Worm (Caenorhabditis elegans) whole organism, L3 larva: Measurements from ENCODE around the gene let-765.
A peak's percentile ranks its signal among the peaks of the same experiment; 100 is the strongest.

Source experiments
- R02D3.7 ChIP-seq: fragments of 150-350 bp; optimal IDR thresholded peaks from 2 replicates; lab custom pipeline; 2014; ENCODE audit warnings: missing biosample characterization, missing genetic modification characterization
- ZK546.5 ChIP-seq: sonication (generic microtip); optimal IDR thresholded peaks from 2 replicates; lab custom pipeline; 2017; ENCODE audit warnings: missing biosample characterization, missing genetic modification characterization
- aly-2 ChIP-seq: fragments of 150-350 bp; optimal IDR thresholded peaks from 2 replicates; lab custom pipeline; 2014; ENCODE audit warnings: missing biosample characterization, missing genetic modification characterization
- ama-1 ChIP-seq: fragments of 150-350 bp; optimal IDR thresholded peaks from 2 replicates; lab custom pipeline; 2018
- ceh-16 ChIP-seq: sonication (generic microtip); optimal IDR thresholded peaks from 2 replicates; lab custom pipeline; 2017; ENCODE audit warnings: missing biosample characterization, missing genetic modification characterization
- ceh-82 ChIP-seq: fragments of 150-350 bp; optimal IDR thresholded peaks from 2 replicates; lab custom pipeline; 2014; ENCODE audit warnings: missing biosample characterization, missing genetic modification characterization
- ceh-9 ChIP-seq: sonication (generic microtip); optimal IDR thresholded peaks from 2 replicates; lab custom pipeline; 2018; ENCODE audit warnings: missing biosample characterization, missing genetic modification characterization
- egl-27 ChIP-seq: sonication (generic microtip); optimal IDR thresholded peaks from 4 replicates; lab custom pipeline; 2017; ENCODE audit warnings: missing biosample characterization, missing genetic modification reagents, missing genetic modification characterization
- egl-5 ChIP-seq: fragments of 150-350 bp; optimal IDR thresholded peaks from 2 replicates; lab custom pipeline; 2017; ENCODE audit warnings: missing biosample characterization, missing genetic modification reagents, missing genetic modification characterization, inconsistent platforms
- elt-1 ChIP-seq: fragments of 150-350 bp; optimal IDR thresholded peaks from 2 replicates; lab custom pipeline; 2014; ENCODE audit warnings: missing biosample characterization, missing genetic modification characterization
- elt-2 ChIP-seq: sonication (generic microtip); optimal IDR thresholded peaks from 2 replicates; lab custom pipeline; 2016; ENCODE audit warnings: missing genetic modification reagents, mild to moderate bottlenecking, missing genetic modification characterization, missing compliant biosample characterization
- elt-3 ChIP-seq, 3 experiments: fragments of 150-350 bp in 1 of 3; sonication (generic microtip) in 2 of 3; optimal IDR thresholded peaks; 2 replicates in 2 of 3; 4 replicates in 1 of 3; lab custom pipeline; 2014 to 2017; ENCODE audit warnings: missing biosample characterization in 3 of 3, missing genetic modification characterization in 3 of 3
- fkh-10 ChIP-seq: sonication (generic microtip); optimal IDR thresholded peaks from 2 replicates; lab custom pipeline; 2017; ENCODE audit warnings: missing biosample characterization, missing genetic modification reagents, missing genetic modification characterization
- fkh-2 ChIP-seq: fragments of 150-350 bp; optimal IDR thresholded peaks from 2 replicates; lab custom pipeline; 2014; ENCODE audit warnings: missing biosample characterization, missing genetic modification reagents, missing genetic modification characterization
- fos-1 ChIP-seq: fragments of 150-350 bp; optimal IDR thresholded peaks from 2 replicates; lab custom pipeline; 2014; ENCODE audit warnings: missing biosample characterization, missing genetic modification characterization
- hmg-11 ChIP-seq: sonication (generic microtip); optimal IDR thresholded peaks from 2 replicates; lab custom pipeline; 2016; ENCODE audit warnings: missing genetic modification characterization, missing compliant biosample characterization
- jun-1 ChIP-seq: fragments of 150-350 bp; optimal IDR thresholded peaks from 2 replicates; lab custom pipeline; 2014; ENCODE audit warnings: missing biosample characterization, missing genetic modification reagents, missing genetic modification characterization
- lin-39 ChIP-seq: fragments of 150-350 bp; optimal IDR thresholded peaks from 2 replicates; lab custom pipeline; 2018; ENCODE audit warnings: missing biosample characterization, missing genetic modification reagents, missing genetic modification characterization
- mdl-1 ChIP-seq: fragments of 150-350 bp; optimal IDR thresholded peaks from 2 replicates; lab custom pipeline; 2014; ENCODE audit warnings: missing biosample characterization, missing genetic modification characterization
- nfya-1 ChIP-seq: sonication (generic microtip); optimal IDR thresholded peaks from 2 replicates; lab custom pipeline; 2017; ENCODE audit warnings: missing genetic modification characterization, mild to moderate bottlenecking, missing compliant biosample characterization, antibody characterized with exemption, moderate library complexity; ENCODE audit not compliant: insufficient read depth
- nhr-11 ChIP-seq: fragments of 150-350 bp; optimal IDR thresholded peaks from 2 replicates; lab custom pipeline; 2014; ENCODE audit warnings: missing biosample characterization, missing genetic modification characterization
- nhr-23 ChIP-seq: fragments of 150-350 bp; optimal IDR thresholded peaks from 2 replicates; lab custom pipeline; 2014; ENCODE audit warnings: missing biosample characterization, missing genetic modification reagents, missing genetic modification characterization
- nhr-237 ChIP-seq: fragments of 150-350 bp; optimal IDR thresholded peaks from 2 replicates; lab custom pipeline; 2014; ENCODE audit warnings: missing biosample characterization, missing genetic modification characterization
- nhr-25 ChIP-seq: sonication (generic microtip); optimal IDR thresholded peaks from 2 replicates; lab custom pipeline; 2017; ENCODE audit warnings: missing biosample characterization, missing genetic modification characterization
- nhr-43 ChIP-seq: sonication (generic microtip); optimal IDR thresholded peaks from 2 replicates; lab custom pipeline; 2016; ENCODE audit warnings: mild to moderate bottlenecking, missing genetic modification characterization, missing compliant biosample characterization; ENCODE audit not compliant: poor library complexity, severe bottlenecking
- nhr-67 ChIP-seq: fragments of 150-350 bp; optimal IDR thresholded peaks from 2 replicates; lab custom pipeline; 2014; ENCODE audit warnings: missing biosample characterization, missing genetic modification characterization
- nhr-77 ChIP-seq: fragments of 150-350 bp; optimal IDR thresholded peaks from 2 replicates; lab custom pipeline; 2014; ENCODE audit warnings: missing biosample characterization, missing genetic modification characterization
- pha-4 ChIP-seq: fragments of 150-350 bp; optimal IDR thresholded peaks from 2 replicates; lab custom pipeline; 2014; ENCODE audit warnings: missing biosample characterization, missing genetic modification reagents, missing genetic modification characterization
- sea-2 ChIP-seq: fragments of 150-350 bp; sonication (generic microtip); optimal IDR thresholded peaks from 4 replicates; lab custom pipeline; 2014; ENCODE audit warnings: missing biosample characterization, missing genetic modification reagents, missing genetic modification characterization
- skn-1 ChIP-seq: fragments of 150-350 bp; optimal IDR thresholded peaks from 2 replicates; lab custom pipeline; 2014; ENCODE audit warnings: missing biosample characterization, missing genetic modification characterization
- tbx-2 ChIP-seq: sonication (generic microtip); optimal IDR thresholded peaks from 2 replicates; lab custom pipeline; 2016; ENCODE audit warnings: mild to moderate bottlenecking, missing genetic modification characterization, missing compliant biosample characterization
- unc-39 ChIP-seq: sonication (generic microtip); optimal IDR thresholded peaks from 4 replicates; lab custom pipeline; 2017; ENCODE audit warnings: missing biosample characterization, missing genetic modification characterization
- zag-1 ChIP-seq: fragments of 150-350 bp; optimal IDR thresholded peaks from 2 replicates; lab custom pipeline; 2014; ENCODE audit warnings: missing biosample characterization, missing genetic modification characterization
- ztf-11 ChIP-seq: fragments of 150-350 bp; optimal IDR thresholded peaks from 2 replicates; lab custom pipeline; 2014; ENCODE audit warnings: missing biosample characterization, missing genetic modification characterization

let-765 gene

ce11 chrIII:6589499-6589898 lies 11.5 kb downstream of the let-765 start:
- TF ChIP-seq tbx-2 (tag; lab: Kevin White, UChicago) = no peak
- TF ChIP-seq fkh-10 (GFP tag; lab: Kevin White, UChicago) = no peak
- TF ChIP-seq elt-3 (tag; optimal IDR thresholded peaks at IDR 0.05; lab: Kevin White, UChicago) = no peak
- no peak for TF ChIP-seq sea-2 (GFP tag; lab: Kevin White, UChicago)
- no peak for TF ChIP-seq nhr-67
- no peak for TF ChIP-seq hmg-11 (tag; lab: Kevin White, UChicago)
- TF ChIP-seq nhr-11 (tag; lab: Kevin White, UChicago) = no peak
- no peak for TF ChIP-seq egl-27 (tag; lab: Kevin White, UChicago)
- no peak for TF ChIP-seq ztf-11 (tag; lab: Kevin White, UChicago)
- TF ChIP-seq mdl-1 (tag; lab: Kevin White, UChicago) = no peak
- TF ChIP-seq fkh-2 = no peak
- no peak for TF ChIP-seq fos-1 (tag; lab: Kevin White, UChicago)

DNA sequence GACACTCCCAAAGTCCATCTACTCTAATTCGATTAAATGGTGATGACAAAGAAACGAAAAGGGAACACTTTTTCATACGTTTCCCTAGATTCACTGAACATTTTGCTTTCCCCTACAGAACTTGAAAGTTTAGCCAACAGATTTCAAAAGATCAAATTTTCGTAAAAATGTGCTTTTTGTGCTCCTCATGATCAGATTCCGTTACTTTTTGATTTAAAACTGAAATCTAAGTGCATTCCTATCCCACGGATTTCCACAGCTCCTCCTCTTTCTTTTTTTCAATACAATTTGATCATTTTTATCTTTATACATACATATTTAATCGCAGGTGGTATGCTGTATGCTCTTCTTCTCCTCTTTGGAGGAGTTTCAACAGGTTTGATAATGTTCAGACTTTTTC lies 13.4 kb downstream of the let-765 start, which contains the start of gene ddo-3:
Gene ddo-3, plus strand, starts transcription at position 301 of the 400 bp plus-strand sequence.
- TF ChIP-seq jun-1 (tag; lab: Kevin White, UChicago) (no peak), nhr-237 (no peak), R02D3.7 (tag; lab: Kevin White, UChicago) (no peak), unc-39 (tag; lab: Kevin White, UChicago) (no peak), pha-4 (tag; lab: Kevin White, UChicago) (no peak)
- TF ChIP-seq, all 47 proteins: peak for 0

ce11 chrIII:6581585-6581984 lies 19.4 kb downstream of the let-765 start, which contains the start of gene acr-21:
Gene acr-21, plus strand, starts transcription at chrIII:6581885.
- TF ChIP-seq jun-1 (tag; lab: Kevin White, UChicago) = no peak
- no peak for TF ChIP-seq zag-1
- TF ChIP-seq fkh-10 (GFP tag; lab: Kevin White, UChicago) = peak; percentile 15
- no peak for TF ChIP-seq sea-2 (GFP tag; lab: Kevin White, UChicago)

ce11 chrIII:6579398-6579797 lies 21.6 kb downstream of the let-765 start, which contains the start of gene F27B3.8:
Gene F27B3.8, plus strand, starts transcription at chrIII:6579698.
- TF ChIP-seq sea-2 (GFP tag; lab: Kevin White, UChicago) (no peak), R02D3.7 (tag; lab: Kevin White, UChicago) (no peak), ceh-9 (tag; lab: Kevin White, UChicago) (no peak), nhr-23 (tag; lab: Kevin White, UChicago) (no peak), ama-1 (lab: Kevin White, UChicago) (no peak), nfya-1 (tag; lab: Kevin White, UChicago) (no peak), pha-4 (tag; lab: Kevin White, UChicago) (no peak), ztf-11 (tag; lab: Kevin White, UChicago) (no peak)

DNA sequence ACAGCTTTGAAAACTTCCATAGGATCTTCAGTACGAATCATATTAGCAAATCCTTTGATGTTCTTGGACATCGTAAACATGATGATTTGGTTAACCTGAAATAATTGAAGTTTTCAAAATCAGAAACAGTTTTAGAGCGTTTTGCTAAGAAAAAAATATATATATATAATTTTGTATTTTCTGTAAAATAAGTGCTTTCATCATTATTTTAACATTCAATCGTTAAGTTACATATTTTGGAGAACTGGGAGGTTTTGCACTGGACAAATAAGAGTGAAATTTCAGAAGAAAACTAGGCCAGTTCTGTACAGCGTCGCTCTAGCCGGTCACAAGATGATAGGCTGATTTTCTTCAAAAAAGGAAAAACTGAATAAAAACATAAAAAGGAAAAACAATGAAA lies 22.5 kb downstream of the let-765 start, which contains the start of gene F27B3.6:
Gene F27B3.6, minus strand, starts transcription at position 101 of the 400 bp plus-strand sequence.
- no peak for TF ChIP-seq lin-39 (tag; lab: Kevin White, UChicago)
- TF ChIP-seq unc-39 (tag; lab: Kevin White, UChicago) = no peak
- TF ChIP-seq sea-2 (GFP tag; lab: Kevin White, UChicago) = no peak
- no peak for TF ChIP-seq nhr-67
- no peak for TF ChIP-seq nhr-25 (tag; lab: Kevin White, UChicago)
- TF ChIP-seq nhr-43 = no peak
- no peak for TF ChIP-seq skn-1 (tag; lab: Kevin White, UChicago)

DNA sequence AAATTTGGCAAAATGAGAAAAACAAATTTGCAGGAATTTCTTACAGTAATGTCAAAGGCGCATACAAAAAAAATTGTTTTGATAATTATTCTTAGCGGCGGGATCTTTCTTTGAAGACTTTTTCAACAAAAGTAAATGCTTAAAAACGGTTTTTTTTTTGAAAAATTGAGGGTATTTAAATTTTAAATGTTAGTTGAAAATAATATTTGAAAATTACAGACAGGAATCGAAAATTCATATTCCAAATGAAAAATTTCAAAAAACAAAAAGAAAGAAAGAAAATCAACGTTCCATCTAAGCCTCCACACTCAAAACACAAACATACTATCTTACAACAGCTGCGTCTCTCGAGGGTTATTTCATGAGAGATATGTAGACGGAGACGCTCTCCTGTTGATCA lies 23.8 kb downstream of the let-765 start:
- TF ChIP-seq mdl-1 (tag; lab: Kevin White, UChicago) (no peak), elt-2 (tag; lab: Kevin White, UChicago) (no peak), tbx-2 (tag; lab: Kevin White, UChicago) (no peak), nhr-77 (tag; lab: Kevin White, UChicago) (no peak), fos-1 (tag; lab: Kevin White, UChicago) (no peak), aly-2 (tag; lab: Kevin White, UChicago) (no peak), ceh-9 (tag; lab: Kevin White, UChicago) (no peak), nhr-11 (tag; lab: Kevin White, UChicago) (no peak), egl-5 (tag; lab: Kevin White, UChicago) (no peak), nfya-1 (tag; lab: Kevin White, UChicago) (no peak), zag-1 (no peak), elt-1 (tag; lab: Kevin White, UChicago) (no peak), ceh-16 (tag; lab: Kevin White, UChicago) (no peak), ceh-82 (tag; lab: Kevin White, UChicago) (no peak), ZK546.5 (tag; lab: Kevin White, UChicago) (no peak), nhr-43 (no peak), ztf-11 (tag; lab: Kevin White, UChicago) (no peak), sea-2 (GFP tag; lab: Kevin White, UChicago) (no peak)
- TF ChIP-seq, all 47 proteins: peak for 0
